Fruit fly (Drosophila melanogaster) whole organism, pupa: ENCODE data around the gene Ets97D.

Source experiments
- CG13204 ChIP-seq: fragments of 200-800 bp; sonication (Bioruptor generic); optimal IDR thresholded peaks from 2 replicates; lab custom pipeline; 2018; ENCODE audit warnings: missing biosample characterization, mild to moderate bottlenecking, missing genetic modification characterization, moderate library complexity
- CG14655 ChIP-seq: fragments of 200-800 bp; sonication (Bioruptor generic); optimal IDR thresholded peaks from 3 replicates; lab custom pipeline; 2017; ENCODE audit warnings: mild to moderate bottlenecking, missing biosample characterization, missing genetic modification reagents, missing genetic modification characterization
- CG17806 ChIP-seq: fragments of 200-800 bp; sonication (Bioruptor generic); optimal IDR thresholded peaks from 2 replicates; lab custom pipeline; 2018; ENCODE audit warnings: missing biosample characterization, mild to moderate bottlenecking, missing genetic modification characterization, moderate library complexity
- CG34367 ChIP-seq: fragments of 200-800 bp; sonication (Bioruptor generic); optimal IDR thresholded peaks from 2 replicates; lab custom pipeline; 2018; ENCODE audit warnings: missing biosample characterization, mild to moderate bottlenecking, missing genetic modification characterization
- CG4496 ChIP-seq: fragments of 200-800 bp; sonication (Bioruptor generic); IDR thresholded peaks from 3 replicates; pipeline ENCODE4 v1.3.6; 2022; ENCODE audit warnings: missing biosample characterization, missing genetic modification characterization
- CG8159 ChIP-seq: fragments of 200-800 bp; sonication (Bioruptor generic); optimal IDR thresholded peaks from 3 replicates; lab custom pipeline; 2018; ENCODE audit warnings: missing biosample characterization, mild to moderate bottlenecking, missing genetic modification characterization, moderate library complexity
- CG8301 ChIP-seq: fragments of 200-800 bp; sonication (Bioruptor generic); optimal IDR thresholded peaks from 2 replicates; lab custom pipeline; 2018; ENCODE audit warnings: missing biosample characterization, mild to moderate bottlenecking, missing genetic modification characterization
- CG9948 ChIP-seq: fragments of 200-800 bp; sonication (Bioruptor generic); optimal IDR thresholded peaks from 2 replicates; lab custom pipeline; 2018; ENCODE audit warnings: missing biosample characterization, mild to moderate bottlenecking, missing genetic modification characterization, moderate library complexity
- Ets98B ChIP-seq: fragments of 200-800 bp; sonication (Bioruptor generic); IDR thresholded peaks from 2 replicates; pipeline ENCODE4 v1.3.6; 2022; ENCODE audit warnings: missing biosample characterization, missing genetic modification characterization
- Pif1B ChIP-seq: fragments of 200-800 bp; sonication (Bioruptor generic); optimal IDR thresholded peaks from 3 replicates; lab custom pipeline; 2016; ENCODE audit warnings: missing biosample characterization, missing genetic modification characterization
- Snoo ChIP-seq: fragments of 200-800 bp; sonication (Bioruptor generic); optimal IDR thresholded peaks from 3 replicates; lab custom pipeline; 2017; ENCODE audit warnings: missing biosample characterization, mild to moderate bottlenecking, missing genetic modification characterization, inconsistent platforms
- fd96Ca ChIP-seq: fragments of 200-800 bp; sonication (Bioruptor generic); IDR thresholded peaks from 3 replicates; pipeline ENCODE4 v1.3.6; 2022; ENCODE audit warnings: missing biosample characterization, missing genetic modification characterization

DNA sequence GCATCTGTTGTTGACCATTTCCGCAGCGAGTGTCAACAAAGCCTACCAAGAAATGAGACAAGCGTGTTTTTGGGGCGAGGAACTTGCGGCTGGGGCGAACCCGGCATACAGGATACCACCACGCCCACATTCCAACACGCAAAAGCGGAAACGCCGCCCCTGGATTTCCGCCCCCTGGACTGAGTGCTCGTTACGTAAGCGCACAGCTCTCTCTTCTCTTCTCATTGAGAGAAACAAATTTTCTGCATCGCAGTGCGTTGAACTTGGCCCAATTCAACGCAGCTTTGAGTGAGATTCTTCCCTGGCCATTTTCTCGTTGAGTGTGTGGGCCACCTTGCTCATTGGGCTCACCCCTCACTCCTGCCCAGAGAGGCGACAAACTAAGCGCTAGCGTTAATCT lies 47.8 kb upstream of the Ets97D start:
- no peak for TF ChIP-seq fd96Ca (GFP tag; lab: Robert Waterston, UW)
- TF ChIP-seq CG8301 (tag; lab: Kevin White, UChicago): no peak
- no peak for TF ChIP-seq CG13204 (GFP tag; lab: Kevin White, UChicago)
- no peak for TF ChIP-seq CG17806 (tag; lab: Kevin White, UChicago)
- no peak for TF ChIP-seq Snoo
- TF ChIP-seq Ets98B (GFP tag; lab: Robert Waterston, UW): no peak
- no peak for TF ChIP-seq CG34367 (tag; lab: Kevin White, UChicago)
- no peak for TF ChIP-seq CG8159 (tag; lab: Kevin White, UChicago)
- TF ChIP-seq CG14655: no peak
- no peak for TF ChIP-seq Pif1B (GFP tag; lab: Kevin White, UChicago)
- no peak for TF ChIP-seq CG9948 (tag; lab: Kevin White, UChicago)
- TF ChIP-seq CG4496: 0 out of 3 replicates have a peak, but pooled peaks have one; percentile 24
